Worm (Caenorhabditis elegans): ENCODE results near the gene sax-1.

Gene sax-1

DNA sequence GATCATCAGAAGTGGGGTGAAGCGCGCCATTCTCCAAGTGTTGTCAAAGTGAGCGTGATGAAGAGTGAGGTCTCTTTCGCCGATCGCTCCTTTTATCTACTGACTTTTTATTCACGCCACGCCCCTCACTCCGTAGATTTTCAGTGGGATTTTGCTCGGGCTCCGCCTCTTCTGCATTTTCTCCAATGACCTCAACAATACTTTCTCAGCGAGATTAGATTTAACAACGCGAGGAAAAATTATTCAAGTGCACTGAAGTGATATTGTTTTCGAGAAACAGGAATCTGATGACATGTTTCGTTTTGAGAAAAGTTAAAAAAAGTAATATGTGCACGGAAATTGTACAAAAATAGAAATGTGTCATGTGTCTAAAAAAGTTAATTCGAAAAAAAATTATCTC, 18.9 kb upstream of the sax-1 start, which contains the start of gene snet-1:
Gene snet-1, minus strand, starts transcription at position 101 of the 400 bp plus-strand sequence.
- TF ChIP-seq nhr-23 (tag; optimal IDR thresholded peaks at IDR 0.05) (no peak), ceh-28 (tag; optimal IDR thresholded peaks at IDR 0.05) (no peak), elt-2 (tag; optimal IDR thresholded peaks at IDR 0.05) (no peak), hmg-11 (tag; optimal IDR thresholded peaks at IDR 0.05) (no peak), lin-15B (tag; optimal IDR thresholded peaks at IDR 0.05) (no peak), elt-3 (tag; optimal IDR thresholded peaks at IDR 0.05) (no peak), tbx-2 (tag; optimal IDR thresholded peaks at IDR 0.05) (no peak), nhr-25 (tag; optimal IDR thresholded peaks at IDR 0.05) (no peak), daf-12 (tag; optimal IDR thresholded peaks at IDR 0.05) (no peak), aly-2 (tag; optimal IDR thresholded peaks at IDR 0.05) (no peak), nhr-11 (tag; optimal IDR thresholded peaks at IDR 0.05) (no peak), egl-5 (tag; optimal IDR thresholded peaks at IDR 0.05) (no peak), eor-1 (tag; optimal IDR thresholded peaks at IDR 0.05) (no peak)

- TF ChIP-seq sea-2 (GFP tag; optimal IDR thresholded peaks at IDR 0.05) = no peak
- TF ChIP-seq jun-1 (tag; optimal IDR thresholded peaks at IDR 0.05) = no peak
- TF ChIP-seq nhr-12 (tag; optimal IDR thresholded peaks at IDR 0.05) = no peak
- TF ChIP-seq pqm-1 (tag; optimal IDR thresholded peaks at IDR 0.05) = no peak
Measured at ce11 chrX:3659192-3659591, 9.2 kb upstream of the sax-1 start, which contains the start of gene R11G1.1. Gene R11G1.1 (plus strand): TSS chrX:3659492.

ce11 chrX:3655972-3656371, 6.0 kb upstream of the sax-1 start, which contains the start of gene R11G1.7:
Gene R11G1.7 (plus strand): TSS chrX:3656272.
- TF ChIP-seq nhr-76 (tag; optimal IDR thresholded peaks at IDR 0.05) = no peak
- TF ChIP-seq zag-1 (tag; optimal IDR thresholded peaks at IDR 0.05) = no peak
- TF ChIP-seq nhr-12 (tag; optimal IDR thresholded peaks at IDR 0.05) = no peak
- TF ChIP-seq eor-1 (tag; optimal IDR thresholded peaks at IDR 0.05) = no peak
- no peak for TF ChIP-seq nhr-28 (tag; optimal IDR thresholded peaks at IDR 0.05)
- no peak for TF ChIP-seq ceh-82 (tag; optimal IDR thresholded peaks at IDR 0.05)
- TF ChIP-seq egl-27 (tag; optimal IDR thresholded peaks at IDR 0.05) = no peak
- no peak for TF ChIP-seq snpc-4 (tag; optimal IDR thresholded peaks at IDR 0.05)
- no peak for TF ChIP-seq sea-2 (GFP tag; optimal IDR thresholded peaks at IDR 0.05)

DNA sequence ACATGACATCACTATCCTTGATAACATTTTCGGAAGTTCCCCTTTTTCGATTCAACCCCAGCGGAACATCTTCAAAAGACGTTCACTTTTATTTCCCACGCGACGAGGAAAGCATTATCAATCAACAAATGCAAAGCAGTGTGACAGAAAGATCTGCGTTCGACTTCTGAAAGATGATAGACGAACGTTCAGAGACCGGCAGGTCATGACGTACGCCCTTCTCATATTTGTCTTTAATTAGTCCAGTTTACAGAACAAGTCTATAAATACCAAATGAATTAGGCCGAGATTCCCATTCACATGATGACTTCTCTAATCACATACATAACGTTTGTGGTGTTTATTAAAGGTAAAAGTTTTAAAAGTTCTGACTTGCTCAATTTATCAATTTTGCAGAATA, 4.7 kb upstream of the sax-1 start, which contains the start of gene R11G1.11:
Gene R11G1.11, plus strand, starts transcription at position 301 of the 400 bp plus-strand sequence.
- peak; percentile 52 for TF ChIP-seq nhr-23 (tag; optimal IDR thresholded peaks at IDR 0.05)
- no peak for TF ChIP-seq unc-62 (GFP tag; optimal IDR thresholded peaks at IDR 0.05)

ce11 chrX:3645924-3646323, 4.0 kb downstream of the sax-1 start:
- TF ChIP-seq ceh-16 (tag; optimal IDR thresholded peaks at IDR 0.05) (no peak), nhr-67 (tag; optimal IDR thresholded peaks at IDR 0.05) (no peak), nhr-28 (tag; optimal IDR thresholded peaks at IDR 0.05) (no peak), hmg-11 (tag; optimal IDR thresholded peaks at IDR 0.05) (no peak), ama-1 (optimal IDR thresholded peaks at IDR 0.05) (no peak), daf-12 (tag; optimal IDR thresholded peaks at IDR 0.05) (no peak), snpc-4 (tag; optimal IDR thresholded peaks at IDR 0.05) (no peak), nhr-237 (tag; optimal IDR thresholded peaks at IDR 0.05) (no peak), elt-2 (tag; optimal IDR thresholded peaks at IDR 0.05) (no peak), aly-2 (tag; optimal IDR thresholded peaks at IDR 0.05) (no peak), lin-15B (tag; optimal IDR thresholded peaks at IDR 0.05) (no peak), elt-3 (tag; optimal IDR thresholded peaks at IDR 0.05) (no peak), mml-1 (tag; optimal IDR thresholded peaks at IDR 0.05) (no peak), nhr-23 (tag; optimal IDR thresholded peaks at IDR 0.05) (no peak)

DNA sequence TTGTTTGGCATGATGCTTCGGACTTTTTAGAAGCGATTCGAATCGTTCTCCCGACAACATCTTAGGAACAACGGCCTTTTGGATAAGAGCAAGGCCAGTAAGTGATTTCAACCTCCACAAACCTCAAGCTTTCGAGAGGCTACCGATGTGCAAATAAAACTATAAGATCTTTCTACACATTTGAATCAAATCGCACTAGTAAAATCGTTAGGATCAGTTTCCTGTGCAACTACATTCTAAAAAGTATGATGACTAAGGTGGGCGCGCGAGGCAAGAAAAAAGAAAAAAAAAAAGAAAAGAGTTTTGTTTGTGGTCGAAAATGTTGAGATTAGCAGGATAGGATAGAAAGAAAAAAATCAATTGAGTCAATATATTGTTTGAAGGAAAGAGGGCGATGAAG, 5.2 kb downstream of the sax-1 start, which contains the start of gene tmem-24:
Gene tmem-24, minus strand, starts transcription at position 101 of the 400 bp plus-strand sequence.
- TF ChIP-seq jun-1 (tag; optimal IDR thresholded peaks at IDR 0.05) (no peak), nhr-25 (tag; optimal IDR thresholded peaks at IDR 0.05) (no peak), aly-2 (tag; optimal IDR thresholded peaks at IDR 0.05) (no peak), fos-1 (tag; optimal IDR thresholded peaks at IDR 0.05) (no peak), fkh-2 (tag; optimal IDR thresholded peaks at IDR 0.05) (no peak), nhr-11 (tag; optimal IDR thresholded peaks at IDR 0.05) (no peak), zag-1 (tag; optimal IDR thresholded peaks at IDR 0.05) (no peak), eor-1 (tag; optimal IDR thresholded peaks at IDR 0.05) (no peak), elt-3 (tag; optimal IDR thresholded peaks at IDR 0.05) (no peak), ceh-82 (tag; optimal IDR thresholded peaks at IDR 0.05) (no peak), nhr-43 (tag; optimal IDR thresholded peaks at IDR 0.05; ENCODE audit: poor library complexity, severe bottlenecking) (no peak), mml-1 (tag; optimal IDR thresholded peaks at IDR 0.05) (no peak), ztf-4 (tag; optimal IDR thresholded peaks at IDR 0.05) (no peak), ztf-11 (tag; optimal IDR thresholded peaks at IDR 0.05) (no peak), egl-5 (tag; optimal IDR thresholded peaks at IDR 0.05) (no peak), lsy-12 (tag; optimal IDR thresholded peaks at IDR 0.05) (no peak), nhr-28 (tag; optimal IDR thresholded peaks at IDR 0.05) (no peak), R02D3.7 (tag; optimal IDR thresholded peaks at IDR 0.05) (no peak), nhr-77 (tag; optimal IDR thresholded peaks at IDR 0.05) (no peak), skn-1 (tag; optimal IDR thresholded peaks at IDR 0.05) (no peak)

Data from whole organism, L3 larva.